Worm (Caenorhabditis elegans) whole organism, L4/young adult: ENCODE data around the gene str-113.

Experiments
- W03F9.2 ChIP-seq: fragments of 150-350 bp; optimal IDR thresholded peaks from 2 replicates; lab custom pipeline; 2014; ENCODE audit warnings: missing biosample characterization, missing genetic modification characterization
- dao-5 ChIP-seq: sonication (generic microtip); optimal IDR thresholded peaks from 2 replicates; lab custom pipeline; 2016; ENCODE audit warnings: missing genotype, missing genetic modification characterization, moderate library complexity, missing compliant biosample characterization
- him-1 ChIP-seq: sonication (generic microtip); optimal IDR thresholded peaks from 2 replicates; lab custom pipeline; 2016; ENCODE audit warnings: missing genotype, missing genetic modification reagents, missing genetic modification characterization, missing compliant biosample characterization

DNA sequence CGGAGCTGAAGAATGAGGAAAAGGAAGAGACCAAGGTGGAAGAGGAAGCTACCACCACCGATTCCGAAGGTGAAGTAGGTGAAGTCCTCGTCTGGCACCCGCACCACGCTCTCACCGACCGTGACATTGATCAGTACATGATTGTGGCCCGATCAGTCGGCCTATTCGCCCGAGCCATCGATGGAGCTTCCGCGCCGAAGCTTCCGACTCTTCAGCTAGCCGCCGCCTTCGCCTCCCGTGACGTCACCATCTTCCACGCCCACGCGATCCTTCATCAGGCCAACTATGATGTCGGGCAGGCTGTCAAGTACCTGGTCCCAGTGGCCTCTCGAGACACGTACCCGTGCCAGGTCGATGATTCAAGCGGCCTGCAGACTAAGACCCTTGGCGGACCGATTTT is 39.4 kb upstream of the str-113 start:
- TF ChIP-seq W03F9.2 (no peak), him-1 (no peak), dao-5 (tag; lab: Kevin White, UChicago) (no peak)
